Fruit fly (Drosophila melanogaster): Measurements from ENCODE around the gene CG43091.

CG43091 gene

dm6 chr3R:22726031-22726770, 42.3 kb downstream of the CG43091 start, which contains the start of gene RNF220 (continued):
- TF ChIP-seq hb (GFP tag; IDR thresholded peaks at IDR 0.05; ENCODE audit: partially characterized antibody), result no peak
- TF ChIP-seq sc (optimal IDR thresholded peaks at IDR 0.05), result no peak
- no peak for TF ChIP-seq sc (GFP tag; optimal IDR thresholded peaks at IDR 0.05)
- TF ChIP-seq YL-1 (GFP tag; optimal IDR thresholded peaks at IDR 0.05), result no peak
- peak; percentile 33 for TF ChIP-seq grau (tag; optimal IDR thresholded peaks at IDR 0.05)
- TF ChIP-seq NFAT (GFP tag; IDR thresholded peaks at IDR 0.05), result no peak
- peak; percentile 16; the same call in 1 of the 4 replicates for TF ChIP-seq chinmo (GFP tag; IDR thresholded peaks at IDR 0.05; ENCODE audit: partially characterized antibody)
- no peak for TF ChIP-seq tio (GFP tag; optimal IDR thresholded peaks at IDR 0.05)
- TF ChIP-seq cad (GFP tag; optimal IDR thresholded peaks at IDR 0.05), result no peak
- no peak for TF ChIP-seq slou (GFP tag; optimal IDR thresholded peaks at IDR 0.05)
- TF ChIP-seq sr (GFP tag; IDR thresholded peaks at IDR 0.05), result no peak
- TF ChIP-seq CG12659 (GFP tag; optimal IDR thresholded peaks at IDR 0.05), result peak; percentile 33
- TF ChIP-seq Lhr (GFP tag; optimal IDR thresholded peaks at IDR 0.05), result peak; percentile 2
- peak; percentile 76 for TF ChIP-seq MESR4 (GFP tag; optimal IDR thresholded peaks at IDR 0.05)
- no peak for TF ChIP-seq al (GFP tag; IDR thresholded peaks at IDR 0.05)
- peak; percentile 60 for TF ChIP-seq CG17361 (GFP tag; IDR thresholded peaks at IDR 0.05)
- no peak for TF ChIP-seq wdn (GFP tag; IDR thresholded peaks at IDR 0.05)
- no peak for TF ChIP-seq CG10543 (GFP tag; optimal IDR thresholded peaks at IDR 0.05)
- no peak for TF ChIP-seq CG4328 (GFP tag; optimal IDR thresholded peaks at IDR 0.05)
- TF ChIP-seq Sry-β (GFP tag; optimal IDR thresholded peaks at IDR 0.05), result no peak
- no peak for TF ChIP-seq stc (GFP tag; IDR thresholded peaks at IDR 0.05)
- no peak for TF ChIP-seq dati (GFP tag; IDR thresholded peaks at IDR 0.05)
- TF ChIP-seq Nf-YA (GFP tag; IDR thresholded peaks at IDR 0.05), result no peak
- TF ChIP-seq ci (GFP tag; IDR thresholded peaks at IDR 0.05), result 0 out of 3 replicates have a peak, but pooled peaks have one; percentile 9
- TF ChIP-seq Med (GFP tag), result peak; percentile 59
- no peak for TF ChIP-seq exex (tag; optimal IDR thresholded peaks at IDR 0.05)
- TF ChIP-seq tll (GFP tag; optimal IDR thresholded peaks at IDR 0.05), result no peak
- TF ChIP-seq CG14710 (tag; optimal IDR thresholded peaks at IDR 0.05), result peak; percentile 56
- TF ChIP-seq HLH4C (GFP tag; IDR thresholded peaks at IDR 0.05; ENCODE audit: partially characterized antibody), result no peak; the same call in 1 of the 3 replicates
- TF ChIP-seq tgo (GFP tag; IDR thresholded peaks at IDR 0.05), result no peak
- TF ChIP-seq CG4820 (GFP tag; optimal IDR thresholded peaks at IDR 0.05), result no peak
- no peak for TF ChIP-seq CG15601 (tag; optimal IDR thresholded peaks at IDR 0.05)
- no peak for TF ChIP-seq repo (GFP tag; optimal IDR thresholded peaks at IDR 0.05)
- TF ChIP-seq HLH3B (GFP tag; IDR thresholded peaks at IDR 0.05), result no peak
- TF ChIP-seq CG8924 (tag; optimal IDR thresholded peaks at IDR 0.05), result no peak
- peak in 1 of 2 experiments; percentile 31 for TF ChIP-seq Hr51 (GFP tag; optimal IDR thresholded peaks at IDR 0.05)
- no peak; the same call in none of the 3 replicates for TF ChIP-seq row (GFP tag; IDR thresholded peaks at IDR 0.05)
- no peak for TF ChIP-seq fd96Cb (tag; optimal IDR thresholded peaks at IDR 0.05)
- TF ChIP-seq crol (GFP tag; IDR thresholded peaks at IDR 0.05), result no peak
- TF ChIP-seq ems (GFP tag; optimal IDR thresholded peaks at IDR 0.05), result no peak
- TF ChIP-seq CG11247 (GFP tag; IDR thresholded peaks at IDR 0.05), result no peak
- TF ChIP-seq crc (GFP tag; optimal IDR thresholded peaks at IDR 0.05), result no peak
- no peak for TF ChIP-seq Lpt (GFP tag; optimal IDR thresholded peaks at IDR 0.05)
- no peak for TF ChIP-seq CG15696 (tag; optimal IDR thresholded peaks at IDR 0.05)
- no peak for TF ChIP-seq Nf-YC (tag; optimal IDR thresholded peaks at IDR 0.05)
- TF ChIP-seq CG13775 (GFP tag; optimal IDR thresholded peaks at IDR 0.05), result peak; percentile 32
- TF ChIP-seq nmo (GFP tag; optimal IDR thresholded peaks at IDR 0.05), result peak; percentile 45
- TF ChIP-seq Sry-δ (GFP tag; optimal IDR thresholded peaks at IDR 0.05), result no peak
- no peak for TF ChIP-seq CG1832 (GFP tag; optimal IDR thresholded peaks at IDR 0.05)
- TF ChIP-seq CG17829 (tag; optimal IDR thresholded peaks at IDR 0.05), result peak; percentile 1

All from whole organism, embryonic.